Fruit fly (Drosophila melanogaster) whole organism, prepupa: Measurements from ENCODE around the gene CG6865.

Experiments
- Blimp-1 ChIP-seq: fragments of 200-800 bp; sonication (Bioruptor generic); optimal IDR thresholded peaks from 3 replicates; lab custom pipeline; 2017; ENCODE audit warnings: missing biosample characterization, missing genetic modification characterization, mild to moderate bottlenecking, moderate library complexity, missing genetic modification reagents
- CG10669 ChIP-seq: fragments of 200-800 bp; sonication (Bioruptor generic); optimal IDR thresholded peaks from 3 replicates; lab custom pipeline; 2018; ENCODE audit warnings: missing biosample characterization, mild to moderate bottlenecking, missing genetic modification characterization, moderate library complexity
- CG11902 ChIP-seq: fragments of 200-800 bp; sonication (Bioruptor generic); optimal IDR thresholded peaks from 3 replicates; lab custom pipeline; 2016; ENCODE audit warnings: missing biosample characterization, missing genetic modification characterization
- CG15336 ChIP-seq: fragments of 200-800 bp; sonication (Bioruptor generic); IDR thresholded peaks from 2 replicates; pipeline ENCODE4 v1.3.6; 2022; ENCODE audit warnings: missing biosample characterization, missing genetic modification characterization
- CG16779 ChIP-seq: fragments of 200-800 bp; sonication (Bioruptor generic); optimal IDR thresholded peaks from 3 replicates; lab custom pipeline; 2017; ENCODE audit warnings: missing biosample characterization, mild to moderate bottlenecking, missing genetic modification characterization
- CG3032 ChIP-seq: fragments of 200-800 bp; optimal IDR thresholded peaks from 2 replicates; lab custom pipeline; 2019; ENCODE audit warnings: missing biosample characterization, mild to moderate bottlenecking, missing genetic modification characterization, moderate library complexity
- CG32006 ChIP-seq: fragments of 200-800 bp; sonication (Bioruptor generic); optimal IDR thresholded peaks from 3 replicates; lab custom pipeline; 2017; ENCODE audit warnings: missing biosample characterization, mild to moderate bottlenecking, missing genetic modification characterization
- CG3919 ChIP-seq: fragments of 200-800 bp; sonication (Bioruptor generic); optimal IDR thresholded peaks from 3 replicates; lab custom pipeline; 2016; ENCODE audit warnings: missing biosample characterization, missing genetic modification characterization
- CG4318 ChIP-seq: fragments of 200-800 bp; sonication (Bioruptor generic); optimal IDR thresholded peaks from 3 replicates; lab custom pipeline; 2017; ENCODE audit warnings: missing biosample characterization, mild to moderate bottlenecking, missing genetic modification characterization
- CG6854 ChIP-seq: fragments of 200-800 bp; sonication (Bioruptor generic); optimal IDR thresholded peaks from 2 replicates; lab custom pipeline; 2017; ENCODE audit warnings: missing biosample characterization, mild to moderate bottlenecking, missing genetic modification characterization
- CG8319 ChIP-seq: fragments of 200-800 bp; sonication (Bioruptor generic); optimal IDR thresholded peaks from 3 replicates; lab custom pipeline; 2016; ENCODE audit warnings: missing biosample characterization, missing genetic modification characterization
- Eip75B ChIP-seq: fragments of 200-800 bp; sonication (Bioruptor generic); optimal IDR thresholded peaks from 3 replicates; lab custom pipeline; 2016; ENCODE audit warnings: missing biosample characterization, missing genetic modification characterization
- Ets96B ChIP-seq: fragments of 200-800 bp; optimal IDR thresholded peaks from 2 replicates; lab custom pipeline; 2019; ENCODE audit warnings: missing biosample characterization, mild to moderate bottlenecking, missing genetic modification characterization, moderate library complexity
- Gug ChIP-seq: fragments of 200-800 bp; sonication (Bioruptor generic); IDR thresholded peaks from 2 replicates; pipeline ENCODE4 v1.3.6; 2022; ENCODE audit warnings: missing biosample characterization, missing genetic modification characterization
- Hr38 ChIP-seq: sonication (Bioruptor generic); optimal IDR thresholded peaks from 2 replicates; lab custom pipeline; 2016; ENCODE audit warnings: missing biosample characterization, missing genetic modification characterization
- Hr39 ChIP-seq: fragments of 200-800 bp; sonication (Bioruptor generic); optimal IDR thresholded peaks from 2 replicates; lab custom pipeline; 2016; ENCODE audit warnings: missing biosample characterization, missing genetic modification characterization
- Hr4 ChIP-seq: fragments of 200-800 bp; sonication (Bioruptor generic); optimal IDR thresholded peaks from 3 replicates; lab custom pipeline; 2016; ENCODE audit warnings: missing biosample characterization, missing genetic modification characterization
- Lpt ChIP-seq: fragments of 200-800 bp; sonication (Bioruptor generic); optimal IDR thresholded peaks from 3 replicates; lab custom pipeline; 2016; ENCODE audit warnings: missing biosample characterization, missing genetic modification characterization
- Smox ChIP-seq: fragments of 200-800 bp; sonication (Bioruptor generic); optimal IDR thresholded peaks from 3 replicates; lab custom pipeline; 2016; ENCODE audit warnings: missing biosample characterization, missing genetic modification characterization
- Sox14 ChIP-seq: fragments of 200-800 bp; sonication (Bioruptor generic); optimal IDR thresholded peaks from 3 replicates; lab custom pipeline; 2016; ENCODE audit warnings: missing biosample characterization, missing genetic modification characterization
- Sox15 ChIP-seq: fragments of 200-800 bp; sonication (Bioruptor generic); optimal IDR thresholded peaks from 3 replicates; lab custom pipeline; 2016; ENCODE audit warnings: missing biosample characterization, missing genetic modification characterization
- cyc ChIP-seq: fragments of 200-800 bp; sonication (Bioruptor generic); optimal IDR thresholded peaks from 3 replicates; lab custom pipeline; 2016; ENCODE audit warnings: missing biosample characterization, missing genetic modification characterization
- dac ChIP-seq: fragments of 200-800 bp; sonication (Bioruptor generic); optimal IDR thresholded peaks from 2 replicates; lab custom pipeline; 2017; ENCODE audit warnings: missing biosample characterization, mild to moderate bottlenecking, missing genetic modification characterization
- dsx ChIP-seq: fragments of 200-800 bp; optimal IDR thresholded peaks from 3 replicates; lab custom pipeline; 2019; ENCODE audit warnings: missing biosample characterization, mild to moderate bottlenecking, missing genetic modification characterization, moderate library complexity; ENCODE audit not compliant: poor library complexity, severe bottlenecking
- esn ChIP-seq: fragments of 200-800 bp; sonication (Bioruptor generic); optimal IDR thresholded peaks from 2 replicates; lab custom pipeline; 2016; ENCODE audit warnings: missing biosample characterization, mild to moderate bottlenecking, missing genetic modification characterization, moderate library complexity
- fd59A ChIP-seq: fragments of 200-800 bp; sonication (Bioruptor generic); optimal IDR thresholded peaks from 2 replicates; lab custom pipeline; 2017; ENCODE audit warnings: missing biosample characterization, mild to moderate bottlenecking, missing genetic modification characterization, missing genetic modification reagents
- fd85E ChIP-seq: fragments of 200-800 bp; sonication (Bioruptor generic); optimal IDR thresholded peaks from 3 replicates; lab custom pipeline; 2016; ENCODE audit warnings: missing biosample characterization, missing genetic modification characterization
- fkh ChIP-seq: fragments of 200-800 bp; sonication (Bioruptor generic); optimal IDR thresholded peaks from 3 replicates; lab custom pipeline; 2017; ENCODE audit warnings: missing biosample characterization, mild to moderate bottlenecking, missing genetic modification characterization, moderate library complexity
- lz ChIP-seq: fragments of 200-800 bp; sonication (Bioruptor generic); optimal IDR thresholded peaks from 3 replicates; lab custom pipeline; 2016; ENCODE audit warnings: missing biosample characterization, missing genetic modification characterization
- pdm3 ChIP-seq: fragments of 200-800 bp; sonication (Bioruptor generic); optimal IDR thresholded peaks from 3 replicates; lab custom pipeline; 2016; ENCODE audit warnings: missing biosample characterization, missing genetic modification characterization
- salr ChIP-seq, 2 experiments: fragments of 200-800 bp; sonication (Bioruptor generic); optimal IDR thresholded peaks; 3 replicates each; lab custom pipeline; 2016 to 2018; ENCODE audit warnings: missing biosample characterization in 2 of 2, missing genetic modification characterization in 2 of 2, mild to moderate bottlenecking in 1 of 2
- spab ChIP-seq: fragments of 200-800 bp; sonication (Bioruptor generic); optimal IDR thresholded peaks from 2 replicates; lab custom pipeline; 2017; ENCODE audit warnings: missing biosample characterization, mild to moderate bottlenecking, missing genetic modification characterization, missing genetic modification reagents
- ss ChIP-seq, 2 experiments: fragments of 200-800 bp; sonication (Bioruptor generic); optimal IDR thresholded peaks; 2 replicates in 1 of 2; 3 replicates in 1 of 2; lab custom pipeline; 2017 to 2018; ENCODE audit warnings: mild to moderate bottlenecking in 2 of 2, missing biosample characterization in 2 of 2, missing genetic modification characterization in 2 of 2, moderate library complexity in 1 of 2

Gene CG6865

dm6 chr3L:18840370-18841007 lies 23.0 kb upstream of the CG6865 start (continued):
- TF ChIP-seq CG4318 (no peak), Blimp-1 (GFP tag; lab: Kevin White, UChicago) (no peak), esn (GFP tag; lab: Kevin White, UChicago) (peak; percentile 57), Sox14 (GFP tag; lab: Kevin White, UChicago) (no peak), Hr4 (peak; percentile 52), Lpt (GFP tag; lab: Kevin White, UChicago) (no peak), Sox15 (GFP tag; lab: Kevin White, UChicago) (peak; percentile 38), fd59A (GFP tag; lab: Kevin White, UChicago) (no peak)

dm6 chr3L:18841269-18841668 lies 22.2 kb upstream of the CG6865 start:
- TF ChIP-seq fd59A (GFP tag; lab: Kevin White, UChicago) (no peak), dac (GFP tag; lab: Kevin White, UChicago) (no peak), Sox14 (GFP tag; lab: Kevin White, UChicago) (no peak), fd85E (GFP tag; lab: Kevin White, UChicago) (no peak), Blimp-1 (GFP tag; lab: Kevin White, UChicago) (no peak), CG10669 (no peak), Hr39 (GFP tag; lab: Kevin White, UChicago) (no peak), Smox (GFP tag; lab: Kevin White, UChicago) (no peak), CG11902 (GFP tag; lab: Kevin White, UChicago) (no peak), CG3032 (tag; lab: Kevin White, UChicago) (no peak)

dm6 chr3L:18842236-18842635 lies 21.2 kb upstream of the CG6865 start:
- TF ChIP-seq lz (GFP tag; lab: Kevin White, UChicago), result no peak
- no peak for TF ChIP-seq Hr38 (GFP tag; lab: Kevin White, UChicago)
- TF ChIP-seq cyc, result no peak
- TF ChIP-seq spab (GFP tag; lab: Kevin White, UChicago), result no peak
- no peak for TF ChIP-seq dsx
- TF ChIP-seq Sox14 (GFP tag; lab: Kevin White, UChicago), result no peak
- no peak for TF ChIP-seq Hr39 (GFP tag; lab: Kevin White, UChicago)
- no peak for TF ChIP-seq fkh (GFP tag; lab: Kevin White, UChicago)

dm6 chr3L:18845833-18846232 lies 17.6 kb upstream of the CG6865 start:
- no peak for TF ChIP-seq Gug (GFP tag; lab: Robert Waterston, UW)
- TF ChIP-seq Hr39 (GFP tag; lab: Kevin White, UChicago), result no peak
- no peak for TF ChIP-seq CG8319 (GFP tag; lab: Kevin White, UChicago)
- TF ChIP-seq, all 60 proteins: peak for 0

- TF ChIP-seq spab (GFP tag; lab: Kevin White, UChicago) (no peak), dac (GFP tag; lab: Kevin White, UChicago) (no peak), fkh (GFP tag; lab: Kevin White, UChicago) (no peak), fd85E (GFP tag; lab: Kevin White, UChicago) (no peak), salr (GFP tag; optimal IDR thresholded peaks at IDR 0.05; lab: Kevin White, UChicago) (no peak)
- TF ChIP-seq, all 60 proteins: peak for 0
Measured at dm6 chr3L:18846233-18846271, 17.4 kb upstream of the CG6865 start, which contains the start of gene Indy. Indy (minus strand) TSS chr3L:18846267.

dm6 chr3L:18846272-18846741 lies 17.1 kb upstream of the CG6865 start:
- no peak for TF ChIP-seq CG8319 (GFP tag; lab: Kevin White, UChicago)
- TF ChIP-seq CG15336, result 0 out of 2 replicates have a peak, but pooled peaks have one; percentile 14
- TF ChIP-seq CG32006 (GFP tag; lab: Kevin White, UChicago), result no peak
- no peak for TF ChIP-seq CG16779 (tag; lab: Kevin White, UChicago)
- TF ChIP-seq pdm3 (GFP tag; lab: Kevin White, UChicago), result no peak
- TF ChIP-seq lz (GFP tag; lab: Kevin White, UChicago), result no peak
- no peak for TF ChIP-seq esn (GFP tag; lab: Kevin White, UChicago)
- TF ChIP-seq dsx, result peak; percentile 74
- no peak for TF ChIP-seq Ets96B (tag; lab: Kevin White, UChicago)
- peak in 1 of 2 experiments; percentile 8 for TF ChIP-seq ss (GFP tag; optimal IDR thresholded peaks at IDR 0.05; lab: Kevin White, UChicago)
- no peak for TF ChIP-seq CG6854 (GFP tag; lab: Kevin White, UChicago)
- no peak for TF ChIP-seq Eip75B
- no peak for TF ChIP-seq Gug (GFP tag; lab: Robert Waterston, UW)
- no peak for TF ChIP-seq CG3919 (GFP tag; lab: Kevin White, UChicago)
- TF ChIP-seq fkh (GFP tag; lab: Kevin White, UChicago), result peak; percentile 17
